Worm (Caenorhabditis elegans) whole organism, L1 larva: ENCODE results near the gene srbc-50.

ENCODE experiments used
- ces-1 ChIP-seq: fragments of 150-350 bp; optimal IDR thresholded peaks from 2 replicates; lab custom pipeline; 2014; ENCODE audit warnings: missing biosample characterization, missing genetic modification reagents, missing genetic modification characterization
- isw-1 ChIP-seq: fragments of 200-800 bp; sonication (Bioruptor generic); IDR thresholded peaks from 2 replicates; pipeline ENCODE4 v1.3.6; 2022; ENCODE audit warnings: missing genetic modification characterization, missing compliant biosample characterization
- lsy-2 ChIP-seq, 2 experiments: fragments of 150-350 bp; optimal IDR thresholded peaks; 2 replicates each; lab custom pipeline; 2014; ENCODE audit warnings: missing biosample characterization in 2 of 2, missing genetic modification characterization in 2 of 2
- mdl-1 ChIP-seq, 2 experiments: fragments of 150-350 bp; optimal IDR thresholded peaks; 2 replicates each; lab custom pipeline; 2014 to 2017; ENCODE audit warnings: missing biosample characterization in 2 of 2, missing genetic modification characterization in 2 of 2, inconsistent platforms in 1 of 2
- nhr-11 ChIP-seq: fragments of 150-350 bp; optimal IDR thresholded peaks from 2 replicates; lab custom pipeline; 2014; ENCODE audit warnings: missing biosample characterization, missing genetic modification characterization
- nhr-237 ChIP-seq: fragments of 150-350 bp; optimal IDR thresholded peaks from 2 replicates; lab custom pipeline; 2014; ENCODE audit warnings: missing biosample characterization, missing genetic modification characterization
- nhr-28 ChIP-seq: fragments of 150-350 bp; optimal IDR thresholded peaks from 2 replicates; lab custom pipeline; 2014; ENCODE audit warnings: missing biosample characterization, missing genetic modification characterization
- nhr-90 ChIP-seq: sonication (generic microtip); optimal IDR thresholded peaks from 2 replicates; lab custom pipeline; 2016; ENCODE audit warnings: mild to moderate bottlenecking, missing genetic modification characterization, missing compliant biosample characterization; ENCODE audit not compliant: poor library complexity
- skn-1 ChIP-seq: fragments of 150-350 bp; optimal IDR thresholded peaks from 2 replicates; lab custom pipeline; 2014; ENCODE audit warnings: missing biosample characterization, missing genetic modification characterization
- unc-130 ChIP-seq: fragments of 150-350 bp; optimal IDR thresholded peaks from 2 replicates; lab custom pipeline; 2017; ENCODE audit warnings: missing biosample characterization, missing genetic modification characterization, inconsistent platforms

- TF ChIP-seq skn-1 (tag; lab: Kevin White, UChicago) (no peak), nhr-28 (no peak), isw-1 (GFP tag; lab: Robert Waterston, UW) (no peak), unc-130 (tag; lab: Kevin White, UChicago) (no peak), nhr-90 (tag; lab: Kevin White, UChicago) (no peak), lsy-2 (tag; optimal IDR thresholded peaks at IDR 0.05; lab: Kevin White, UChicago) (no peak), nhr-237 (no peak), ces-1 (no peak), nhr-11 (tag; lab: Kevin White, UChicago) (no peak), mdl-1 (tag; optimal IDR thresholded peaks at IDR 0.05; lab: Kevin White, UChicago) (no peak)
These were observed 42.3 kb downstream of the srbc-50 start, which contains the start of gene T26E4.3 for ce11 chrV:15782494-15782893.
